Worm (Caenorhabditis elegans): ENCODE results near the gene C54D10.3.

DNA sequence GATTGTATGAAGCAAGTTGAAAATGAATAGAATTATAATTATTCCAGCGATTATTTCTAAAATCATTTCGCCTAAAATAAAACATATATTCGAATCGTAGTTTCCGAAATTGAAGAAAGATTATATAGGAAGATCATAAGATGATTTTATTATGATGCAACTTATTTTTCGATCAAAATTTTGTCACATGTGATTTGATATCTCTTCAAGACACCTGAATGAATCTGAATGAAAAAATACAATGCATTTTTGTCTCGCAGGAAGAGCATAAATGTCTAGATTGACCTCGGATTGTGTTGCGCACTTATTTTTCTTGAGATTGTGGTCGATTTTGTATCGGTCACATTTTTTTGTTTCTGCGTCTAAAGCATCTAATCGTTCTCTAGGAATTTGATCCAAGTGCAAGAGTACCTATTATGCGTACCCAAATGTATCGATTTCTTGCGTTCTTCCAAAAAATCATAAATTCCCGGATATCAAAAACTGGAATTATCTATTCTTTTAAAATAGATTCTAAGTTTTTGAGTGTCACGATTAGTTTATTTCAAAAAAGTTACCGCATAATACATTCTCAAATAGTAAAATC, 7.9 kb upstream of the C54D10.3 start, which contains the start of gene hrg-2:
- no peak for TF ChIP-seq aly-2 (tag; optimal IDR thresholded peaks at IDR 0.05)
- TF ChIP-seq ztf-11 (tag; optimal IDR thresholded peaks at IDR 0.05) = no peak
- no peak for TF ChIP-seq ama-1 (optimal IDR thresholded peaks at IDR 0.05)
- TF ChIP-seq nhr-11 (tag; optimal IDR thresholded peaks at IDR 0.05) = no peak
- TF ChIP-seq sea-2 (GFP tag; optimal IDR thresholded peaks at IDR 0.05) = no peak
- TF ChIP-seq tbx-2 (tag; optimal IDR thresholded peaks at IDR 0.05) = no peak
- TF ChIP-seq nhr-77 (tag; optimal IDR thresholded peaks at IDR 0.05) = no peak
